Fruit fly (Drosophila melanogaster) whole organism, embryonic: Measurements from ENCODE around the gene Syx16.

Experiments
- ATbp ChIP-seq: fragments of 200-800 bp; sonication (Bioruptor generic); optimal IDR thresholded peaks from 2 replicates; lab custom pipeline; 2017; ENCODE audit warnings: missing biosample characterization, mild to moderate bottlenecking, missing genetic modification characterization, missing genetic modification reagents
- BEAF-32 ChIP-seq: fragments of 200-800 bp; sonication (Bioruptor generic); optimal IDR thresholded peaks from 3 replicates; lab custom pipeline; 2017; ENCODE audit warnings: missing biosample characterization, missing genetic modification characterization, mild to moderate bottlenecking, moderate library complexity, missing genetic modification reagents
- Bgb ChIP-seq: fragments of 200-800 bp; sonication (Bioruptor generic); IDR thresholded peaks from 2 replicates; pipeline ENCODE4 v1.3.6; 2022; ENCODE audit warnings: missing biosample characterization, missing genetic modification characterization; ENCODE audit not compliant: partially characterized antibody
- CG11560 ChIP-seq: fragments of 200-800 bp; sonication (Bioruptor generic); IDR thresholded peaks from 3 replicates; pipeline ENCODE4 v1.3.6; 2022; ENCODE audit warnings: missing biosample characterization, missing genetic modification characterization
- CG13287 ChIP-seq: fragments of 200-800 bp; sonication (Bioruptor generic); IDR thresholded peaks from 2 replicates; pipeline ENCODE4 v1.3.6; 2022; ENCODE audit warnings: missing biosample characterization, missing genetic modification characterization; ENCODE audit not compliant: partially characterized antibody
- CG14860 ChIP-seq: fragments of 200-800 bp; sonication (Bioruptor generic); IDR thresholded peaks from 3 replicates; pipeline ENCODE4 v1.3.6; 2022; ENCODE audit warnings: missing biosample characterization, missing genetic modification characterization; ENCODE audit not compliant: partially characterized antibody
- CG16813 ChIP-seq: fragments of 200-800 bp; sonication (Bioruptor generic); IDR thresholded peaks from 3 replicates; pipeline ENCODE4 v1.3.6; 2022; ENCODE audit warnings: missing biosample characterization, missing genetic modification characterization; ENCODE audit not compliant: partially characterized antibody
- CG18011 ChIP-seq: fragments of 200-800 bp; sonication (Bioruptor generic); optimal IDR thresholded peaks from 2 replicates; lab custom pipeline; 2017; ENCODE audit warnings: missing biosample characterization, missing genetic modification characterization, mild to moderate bottlenecking, moderate library complexity, missing genotype
- CG31388 ChIP-seq: fragments of 200-800 bp; sonication (Bioruptor generic); optimal IDR thresholded peaks from 2 replicates; lab custom pipeline; 2016; ENCODE audit warnings: missing biosample characterization, missing genetic modification characterization
- CG7963 ChIP-seq: fragments of 200-800 bp; sonication (Bioruptor generic); IDR thresholded peaks from 3 replicates; pipeline ENCODE4 v1.3.6; 2022; ENCODE audit warnings: missing biosample characterization, missing genetic modification characterization; ENCODE audit not compliant: partially characterized antibody
- CoRest ChIP-seq: fragments of 200-800 bp; sonication (Bioruptor generic); optimal IDR thresholded peaks from 3 replicates; lab custom pipeline; 2018; ENCODE audit warnings: missing biosample characterization, mild to moderate bottlenecking, missing genetic modification characterization, moderate library complexity
- D19B ChIP-seq: fragments of 200-800 bp; sonication (Bioruptor generic); optimal IDR thresholded peaks from 2 replicates; lab custom pipeline; 2017; ENCODE audit warnings: missing biosample characterization, mild to moderate bottlenecking, missing genetic modification characterization
- Dll ChIP-seq: fragments of 200-800 bp; sonication (Bioruptor generic); IDR thresholded peaks from 4 replicates; pipeline ENCODE4 v1.3.6; 2022; ENCODE audit warnings: missing biosample characterization, missing genetic modification characterization; ENCODE audit not compliant: partially characterized antibody
- Dp ChIP-seq: fragments of 200-800 bp; sonication (Bioruptor generic); optimal IDR thresholded peaks from 2 replicates; lab custom pipeline; 2018; ENCODE audit warnings: missing biosample characterization, mild to moderate bottlenecking, missing genetic modification characterization, moderate library complexity
- Dref ChIP-seq: fragments of 200-800 bp; sonication (Bioruptor generic); IDR thresholded peaks from 2 replicates; pipeline ENCODE4 v1.3.6; 2022; ENCODE audit warnings: missing biosample characterization, missing genetic modification characterization
- E2f2 ChIP-seq: fragments of 200-800 bp; sonication (Bioruptor generic); IDR thresholded peaks from 2 replicates; pipeline ENCODE4 v1.3.6; 2022; ENCODE audit warnings: missing biosample characterization, missing genetic modification characterization
- GATAe ChIP-seq: fragments of 200-800 bp; sonication (Bioruptor generic); conservative IDR thresholded peaks from 2 replicates; pipeline ENCODE4 v1.3.6; 2022; ENCODE audit warnings: missing biosample characterization, missing genetic modification characterization
- HLH4C ChIP-seq: fragments of 200-800 bp; sonication (Bioruptor generic); IDR thresholded peaks from 3 replicates; pipeline ENCODE4 v1.3.6; 2022; ENCODE audit warnings: missing biosample characterization, missing genetic modification characterization; ENCODE audit not compliant: partially characterized antibody
- Scr ChIP-seq: fragments of 200-800 bp; sonication (Bioruptor generic); IDR thresholded peaks from 2 replicates; pipeline ENCODE4 v1.3.6; 2022; ENCODE audit warnings: missing biosample characterization, missing genetic modification characterization; ENCODE audit not compliant: partially characterized antibody
- Sry-β ChIP-seq: fragments of 200-800 bp; sonication (Bioruptor generic); optimal IDR thresholded peaks from 2 replicates; lab custom pipeline; 2018; ENCODE audit warnings: missing biosample characterization, mild to moderate bottlenecking, missing genetic modification characterization, moderate library complexity
- Ssrp ChIP-seq: fragments of 200-800 bp; sonication (Bioruptor generic); optimal IDR thresholded peaks from 2 replicates; lab custom pipeline; 2018; ENCODE audit warnings: missing biosample characterization, mild to moderate bottlenecking, missing genetic modification characterization, moderate library complexity
- amos ChIP-seq: fragments of 200-800 bp; sonication (Bioruptor generic); IDR thresholded peaks from 2 replicates; pipeline ENCODE4 v1.3.6; 2022; ENCODE audit warnings: missing biosample characterization, missing genetic modification characterization; ENCODE audit not compliant: partially characterized antibody
- ase ChIP-seq: fragments of 200-800 bp; sonication (Bioruptor generic); IDR thresholded peaks from 3 replicates; pipeline ENCODE4 v1.3.6; 2022; ENCODE audit warnings: missing biosample characterization, missing genetic modification characterization
- bbx ChIP-seq: fragments of 200-800 bp; sonication (Bioruptor generic); IDR thresholded peaks from 2 replicates; pipeline ENCODE4 v1.3.6; 2022; ENCODE audit warnings: missing biosample characterization, missing genetic modification characterization; ENCODE audit not compliant: partially characterized antibody
- dati ChIP-seq: fragments of 200-800 bp; sonication (Bioruptor generic); IDR thresholded peaks from 2 replicates; pipeline ENCODE4 v1.3.6; 2022; ENCODE audit warnings: missing biosample characterization, missing genetic modification characterization
- fu2 ChIP-seq: fragments of 200-800 bp; sonication (Bioruptor generic); optimal IDR thresholded peaks from 2 replicates; lab custom pipeline; 2016; ENCODE audit warnings: missing biosample characterization, missing genetic modification characterization
- grau ChIP-seq: fragments of 200-800 bp; optimal IDR thresholded peaks from 3 replicates; lab custom pipeline; 2019; ENCODE audit warnings: missing biosample characterization, mild to moderate bottlenecking, missing genetic modification characterization, moderate library complexity
- hb ChIP-seq: fragments of 200-800 bp; sonication (Bioruptor generic); IDR thresholded peaks from 3 replicates; pipeline ENCODE4 v1.3.6; 2022; ENCODE audit warnings: missing biosample characterization, missing genetic modification characterization; ENCODE audit not compliant: partially characterized antibody
- jumu ChIP-seq: fragments of 200-800 bp; sonication (Bioruptor generic); optimal IDR thresholded peaks from 3 replicates; lab custom pipeline; 2016; ENCODE audit warnings: missing biosample characterization, missing genetic modification characterization
- knrl ChIP-seq: fragments of 200-800 bp; sonication (Bioruptor generic); IDR thresholded peaks from 3 replicates; pipeline ENCODE4 v1.3.6; 2022; ENCODE audit warnings: missing biosample characterization, missing genetic modification characterization; ENCODE audit not compliant: partially characterized antibody
- mld ChIP-seq: fragments of 200-800 bp; sonication (Bioruptor generic); IDR thresholded peaks from 3 replicates; pipeline ENCODE4 v1.3.6; 2022; ENCODE audit warnings: missing biosample characterization, missing genetic modification characterization; ENCODE audit not compliant: partially characterized antibody
- nerfin-2 ChIP-seq: fragments of 200-800 bp; sonication (Bioruptor generic); IDR thresholded peaks from 2 replicates; pipeline ENCODE4 v1.3.6; 2022; ENCODE audit warnings: missing biosample characterization, missing genetic modification characterization; ENCODE audit not compliant: partially characterized antibody
- p53 ChIP-seq: fragments of 200-800 bp; sonication (Bioruptor generic); optimal IDR thresholded peaks from 2 replicates; lab custom pipeline; 2016; ENCODE audit warnings: missing biosample characterization, missing genetic modification characterization
- psq ChIP-seq: fragments of 200-800 bp; sonication (Bioruptor generic); optimal IDR thresholded peaks from 2 replicates; lab custom pipeline; 2017; ENCODE audit warnings: missing biosample characterization, missing genetic modification characterization
- pzg ChIP-seq: fragments of 200-800 bp; sonication (Bioruptor generic); optimal IDR thresholded peaks from 3 replicates; lab custom pipeline; 2018; ENCODE audit warnings: missing biosample characterization, mild to moderate bottlenecking, missing genetic modification characterization, moderate library complexity
- row ChIP-seq: fragments of 200-800 bp; sonication (Bioruptor generic); IDR thresholded peaks from 3 replicates; pipeline ENCODE4 v1.3.6; 2022; ENCODE audit warnings: missing biosample characterization, missing genetic modification characterization
- sens ChIP-seq: fragments of 200-800 bp; sonication (Bioruptor generic); peaks from one replicate; lab custom pipeline; 2016; ENCODE audit warnings: missing biosample characterization, missing genetic modification characterization
- stwl ChIP-seq: fragments of 200-800 bp; sonication (Bioruptor generic); optimal IDR thresholded peaks from 3 replicates; lab custom pipeline; 2018; ENCODE audit warnings: missing biosample characterization, mild to moderate bottlenecking, missing genetic modification characterization, moderate library complexity
- tio ChIP-seq: fragments of 200-800 bp; sonication (Bioruptor generic); optimal IDR thresholded peaks from 2 replicates; lab custom pipeline; 2017; ENCODE audit warnings: missing biosample characterization, missing genetic modification characterization, inconsistent platforms
- tna ChIP-seq: fragments of 200-800 bp; sonication (Bioruptor generic); IDR thresholded peaks from 2 replicates; pipeline ENCODE4 v1.3.6; 2022; ENCODE audit warnings: missing biosample characterization, missing genetic modification characterization; ENCODE audit not compliant: partially characterized antibody
- unpg ChIP-seq: fragments of 200-800 bp; sonication (Bioruptor generic); optimal IDR thresholded peaks from 3 replicates; lab custom pipeline; 2018; ENCODE audit warnings: missing biosample characterization, mild to moderate bottlenecking, missing genetic modification characterization, moderate library complexity
- vnd ChIP-seq: fragments of 200-800 bp; sonication (Bioruptor generic); IDR thresholded peaks from 3 replicates; pipeline ENCODE4 v1.3.6; 2022; ENCODE audit warnings: missing biosample characterization, missing genetic modification characterization; ENCODE audit not compliant: partially characterized antibody
- zen ChIP-seq: fragments of 200-800 bp; sonication (Bioruptor generic); optimal IDR thresholded peaks from 3 replicates; lab custom pipeline; 2018; ENCODE audit warnings: missing biosample characterization, mild to moderate bottlenecking, missing genetic modification characterization, moderate library complexity
- zfh1 ChIP-seq: fragments of 200-800 bp; sonication (Bioruptor generic); IDR thresholded peaks from 3 replicates; pipeline ENCODE4 v1.3.6; 2022; ENCODE audit warnings: missing biosample characterization, missing genetic modification characterization

The Syx16 gene

DNA sequence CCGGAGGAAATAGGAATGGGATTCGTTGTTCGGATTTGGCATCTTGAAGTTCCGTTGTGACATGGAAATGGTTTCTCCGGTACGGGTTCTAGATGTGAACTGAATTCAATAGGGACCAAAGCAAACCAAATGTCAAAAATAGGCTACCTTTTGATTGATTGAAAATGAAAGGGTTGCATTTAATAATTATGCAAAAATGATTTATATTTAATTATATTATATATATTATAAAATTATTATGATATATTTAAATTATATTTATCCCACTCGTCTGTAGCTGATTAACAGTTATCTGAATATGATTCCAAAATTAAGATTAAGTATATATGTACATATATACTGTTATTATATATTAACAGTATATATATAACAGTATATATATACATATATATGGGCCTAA, 2.8 kb downstream of the Syx16 start, which contains the start of gene jb:
Gene jb (minus strand): TSS at position 101 of the 400 bp plus-strand sequence.
- no peak for TF ChIP-seq ATbp (GFP tag; lab: Kevin White, UChicago)
- TF ChIP-seq unpg (GFP tag; lab: Kevin White, UChicago), result no peak
- no peak for TF ChIP-seq zfh1 (GFP tag; lab: Robert Waterston, UW)
- TF ChIP-seq grau (tag; lab: Kevin White, UChicago), result no peak
- no peak for TF ChIP-seq psq

dm6 chrX:20389633-20390032, 3.9 kb downstream of the Syx16 start:
- TF ChIP-seq sens (GFP tag; lab: Kevin White, UChicago) (peak; percentile 11), CG11560 (tag; lab: Robert Waterston, UW) (peak; percentile 95), CoRest (no peak), BEAF-32 (GFP tag; lab: Kevin White, UChicago) (peak; percentile 26), CG14860 (GFP tag; lab: Robert Waterston, UW) (peak; percentile 73), hb (GFP tag; lab: Robert Waterston, UW) (peak; percentile 77), fu2 (no peak), pzg (GFP tag; lab: Kevin White, UChicago) (peak; percentile 21), Bgb (GFP tag; lab: Robert Waterston, UW) (peak; percentile 30; the same call in 1 of the 2 replicates), CG31388 (GFP tag; lab: Kevin White, UChicago) (no peak), mld (GFP tag; lab: Robert Waterston, UW) (0 out of 3 replicates have a peak, but pooled peaks have one; percentile 45), vnd (GFP tag; lab: Robert Waterston, UW) (peak; percentile 58; the same call in 2 of the 3 replicates), tio (GFP tag; lab: Kevin White, UChicago) (no peak), E2f2 (GFP tag; lab: Robert Waterston, UW) (peak; percentile 78), ase (GFP tag; lab: Robert Waterston, UW) (no peak), bbx (peak; percentile 33), row (peak; percentile 31; the same call in 1 of the 3 replicates), CG7963 (GFP tag; lab: Robert Waterston, UW) (0 out of 3 replicates have a peak, but pooled peaks have one; percentile 42), HLH4C (GFP tag; lab: Robert Waterston, UW) (peak; percentile 80), D19B (GFP tag; lab: Kevin White, UChicago) (peak; percentile 16), jumu (GFP tag; lab: Kevin White, UChicago) (no peak), zen (tag; lab: Kevin White, UChicago) (peak; percentile 2), Scr (GFP tag; lab: Robert Waterston, UW) (peak; percentile 48), CG13287 (GFP tag; lab: Robert Waterston, UW) (peak; percentile 22; the same call in 1 of the 2 replicates), CG18011 (GFP tag; lab: Kevin White, UChicago) (peak; percentile 95), dati (GFP tag; lab: Robert Waterston, UW) (no peak), Ssrp (tag; lab: Kevin White, UChicago) (no peak), knrl (GFP tag; lab: Robert Waterston, UW) (peak; percentile 36; the same call in 1 of the 3 replicates), CG16813 (peak; percentile 78), Sry-β (GFP tag; lab: Kevin White, UChicago) (peak; percentile 75), GATAe (GFP tag; lab: Robert Waterston, UW) (no peak), nerfin-2 (GFP tag; lab: Robert Waterston, UW) (peak; percentile 45; the same call in 1 of the 2 replicates), Dp (GFP tag; lab: Kevin White, UChicago) (peak; percentile 66), Dll (GFP tag; lab: Robert Waterston, UW) (peak; percentile 30; the same call in 1 of the 4 replicates), p53 (no peak), amos (GFP tag; lab: Robert Waterston, UW) (0 out of 2 replicates have a peak, but pooled peaks have one; percentile 41), stwl (tag; lab: Kevin White, UChicago) (peak; percentile 32), tna (peak; percentile 44; the same call in 1 of the 2 replicates), Dref (GFP tag; lab: Robert Waterston, UW) (peak; percentile 63)
- TF ChIP-seq, all 482 proteins: peak for 29
